Fruit fly (Drosophila melanogaster) whole organism, embryonic: ENCODE data around the gene osk.

Experiments used
- Atf-2 ChIP-seq: fragments of 200-800 bp; sonication (Bioruptor generic); optimal IDR thresholded peaks from 2 replicates; lab custom pipeline; 2016; ENCODE audit warnings: missing biosample characterization, missing genetic modification characterization
- Blimp-1 ChIP-seq: fragments of 200-800 bp; sonication (Bioruptor generic); optimal IDR thresholded peaks from 3 replicates; lab custom pipeline; 2018; ENCODE audit warnings: missing biosample characterization, missing genetic modification characterization, mild to moderate bottlenecking, moderate library complexity, missing genetic modification reagents
- CG10209 ChIP-seq: fragments of 200-800 bp; sonication (Bioruptor generic); optimal IDR thresholded peaks from 3 replicates; lab custom pipeline; 2017; ENCODE audit warnings: missing biosample characterization, mild to moderate bottlenecking, missing genetic modification characterization, missing genetic modification reagents
- CG1024 ChIP-seq: fragments of 200-800 bp; sonication (Bioruptor generic); IDR thresholded peaks from 2 replicates; pipeline ENCODE4 v1.3.6; 2022; ENCODE audit warnings: missing biosample characterization, missing genetic modification characterization
- CG11247 ChIP-seq: fragments of 200-800 bp; sonication (Bioruptor generic); IDR thresholded peaks from 2 replicates; pipeline ENCODE4 v1.3.6; 2022; ENCODE audit warnings: missing biosample characterization, missing genetic modification characterization
- CG11504 ChIP-seq: fragments of 200-800 bp; sonication (Bioruptor generic); optimal IDR thresholded peaks from 3 replicates; lab custom pipeline; 2019; ENCODE audit warnings: missing biosample characterization, mild to moderate bottlenecking, missing genetic modification characterization, moderate library complexity
- CG12155 ChIP-seq: fragments of 200-800 bp; sonication (Bioruptor generic); optimal IDR thresholded peaks from 3 replicates; lab custom pipeline; 2016; ENCODE audit warnings: missing biosample characterization, missing genetic modification characterization
- CG12769 ChIP-seq: fragments of 200-800 bp; sonication (Bioruptor generic); optimal IDR thresholded peaks from 2 replicates; lab custom pipeline; 2019; ENCODE audit warnings: missing biosample characterization, mild to moderate bottlenecking, missing genetic modification characterization, moderate library complexity
- CG13424 ChIP-seq: fragments of 200-800 bp; sonication (Bioruptor generic); optimal IDR thresholded peaks from 2 replicates; lab custom pipeline; 2019; ENCODE audit warnings: missing biosample characterization, mild to moderate bottlenecking, missing genetic modification characterization, moderate library complexity
- CG14710 ChIP-seq: fragments of 200-800 bp; sonication (Bioruptor generic); optimal IDR thresholded peaks from 3 replicates; lab custom pipeline; 2019; ENCODE audit warnings: missing biosample characterization, mild to moderate bottlenecking, missing genetic modification characterization, moderate library complexity
- CG15269 ChIP-seq: fragments of 200-800 bp; sonication (Bioruptor generic); optimal IDR thresholded peaks from 2 replicates; lab custom pipeline; 2018; ENCODE audit warnings: missing biosample characterization, mild to moderate bottlenecking, missing genetic modification characterization, moderate library complexity
- CG1602 ChIP-seq: fragments of 200-800 bp; sonication (Bioruptor generic); optimal IDR thresholded peaks from 3 replicates; lab custom pipeline; 2016; ENCODE audit warnings: missing biosample characterization, missing genetic modification characterization
- CG17359 ChIP-seq: fragments of 200-800 bp; sonication (Bioruptor generic); optimal IDR thresholded peaks from 3 replicates; lab custom pipeline; 2018; ENCODE audit warnings: missing biosample characterization, mild to moderate bottlenecking, missing genetic modification characterization, moderate library complexity
- CG17385 ChIP-seq: fragments of 200-800 bp; sonication (Bioruptor generic); optimal IDR thresholded peaks from 3 replicates; lab custom pipeline; 2018; ENCODE audit warnings: missing biosample characterization, mild to moderate bottlenecking, missing genetic modification characterization
- CG17829 ChIP-seq: fragments of 200-800 bp; optimal IDR thresholded peaks from 2 replicates; lab custom pipeline; 2019; ENCODE audit warnings: missing biosample characterization, mild to moderate bottlenecking, missing genetic modification characterization, moderate library complexity
- CG2712 ChIP-seq: fragments of 200-800 bp; optimal IDR thresholded peaks from 3 replicates; lab custom pipeline; 2019; ENCODE audit warnings: missing biosample characterization, mild to moderate bottlenecking, missing genetic modification characterization, moderate library complexity
- CG31388 ChIP-seq: fragments of 200-800 bp; sonication (Bioruptor generic); optimal IDR thresholded peaks from 2 replicates; lab custom pipeline; 2016; ENCODE audit warnings: missing biosample characterization, missing genetic modification characterization
- CG4707 ChIP-seq: fragments of 200-800 bp; sonication (Bioruptor generic); optimal IDR thresholded peaks from 2 replicates; lab custom pipeline; 2018; ENCODE audit warnings: missing biosample characterization, mild to moderate bottlenecking, missing genetic modification characterization, moderate library complexity
- CG4730 ChIP-seq: fragments of 200-800 bp; sonication (Bioruptor generic); IDR thresholded peaks from 2 replicates; pipeline ENCODE4 v1.3.6; 2022; ENCODE audit warnings: missing biosample characterization, missing genetic modification characterization
- CG5180 ChIP-seq: fragments of 200-800 bp; sonication (Bioruptor generic); optimal IDR thresholded peaks from 3 replicates; lab custom pipeline; 2017; ENCODE audit warnings: missing biosample characterization, missing genetic modification characterization, mild to moderate bottlenecking, moderate library complexity, missing genetic modification reagents
- CG6254 ChIP-seq: fragments of 200-800 bp; sonication (Bioruptor generic); optimal IDR thresholded peaks from 3 replicates; lab custom pipeline; 2017; ENCODE audit warnings: mild to moderate bottlenecking, missing biosample characterization, missing genetic modification reagents, missing genetic modification characterization
- CG6813 ChIP-seq: fragments of 200-800 bp; sonication (Bioruptor generic); optimal IDR thresholded peaks from 2 replicates; lab custom pipeline; 2017; ENCODE audit warnings: missing biosample characterization, missing genetic modification characterization, mild to moderate bottlenecking, moderate library complexity, missing genetic modification reagents
- D ChIP-seq, 2 experiments: fragments of 200-800 bp in 1 of 2; fragments of >200 bp in 1 of 2; sonication (Bioruptor generic) in 1 of 2; optimal IDR thresholded peaks; 2 replicates in 1 of 2; 3 replicates in 1 of 2; lab custom pipeline; 2017; ENCODE audit warnings: mild to moderate bottlenecking in 1 of 2, missing biosample characterization in 1 of 2, missing genetic modification characterization in 1 of 2, missing genetic modification reagents in 1 of 2
- Hsf ChIP-seq: fragments of 200-800 bp; sonication (Bioruptor generic); optimal IDR thresholded peaks from 3 replicates; lab custom pipeline; 2016; ENCODE audit warnings: missing biosample characterization, missing genetic modification characterization
- Neu2 ChIP-seq: fragments of 200-800 bp; sonication (Bioruptor generic); optimal IDR thresholded peaks from 3 replicates; lab custom pipeline; 2016; ENCODE audit warnings: missing biosample characterization, missing genetic modification characterization, borderline replicate concordance
- Sry-β ChIP-seq: fragments of 200-800 bp; sonication (Bioruptor generic); optimal IDR thresholded peaks from 2 replicates; lab custom pipeline; 2018; ENCODE audit warnings: missing biosample characterization, mild to moderate bottlenecking, missing genetic modification characterization, moderate library complexity
- Vsx1 ChIP-seq: fragments of 200-800 bp; sonication (Bioruptor generic); optimal IDR thresholded peaks from 2 replicates; lab custom pipeline; 2017; ENCODE audit warnings: missing biosample characterization, mild to moderate bottlenecking, missing genetic modification characterization, missing genetic modification reagents
- abd-A ChIP-seq: fragments of 200-800 bp; sonication (Bioruptor generic); optimal IDR thresholded peaks from 3 replicates; lab custom pipeline; 2019; ENCODE audit warnings: missing biosample characterization, mild to moderate bottlenecking, missing genetic modification characterization, moderate library complexity
- ase ChIP-seq: fragments of 200-800 bp; sonication (Bioruptor generic); IDR thresholded peaks from 3 replicates; pipeline ENCODE4 v1.3.6; 2022; ENCODE audit warnings: missing biosample characterization, missing genetic modification characterization
- bbx ChIP-seq: fragments of 200-800 bp; sonication (Bioruptor generic); IDR thresholded peaks from 2 replicates; pipeline ENCODE4 v1.3.6; 2022; ENCODE audit warnings: missing biosample characterization, missing genetic modification characterization; ENCODE audit not compliant: partially characterized antibody
- bsh ChIP-seq, 2 experiments: fragments of 200-800 bp; sonication (Bioruptor generic); optimal IDR thresholded peaks; 2 replicates each; lab custom pipeline; 2017 to 2018; ENCODE audit warnings: mild to moderate bottlenecking in 2 of 2, missing biosample characterization in 2 of 2, missing genetic modification characterization in 2 of 2, moderate library complexity in 1 of 2
- crc ChIP-seq: fragments of 200-800 bp; sonication (Bioruptor generic); optimal IDR thresholded peaks from 2 replicates; lab custom pipeline; 2016; ENCODE audit warnings: missing biosample characterization, missing genetic modification characterization
- dpn ChIP-seq, 2 experiments: fragments of 200-800 bp; sonication (Bioruptor generic); optimal IDR thresholded peaks; 3 replicates each; lab custom pipeline; 2016; ENCODE audit warnings: missing biosample characterization in 2 of 2, missing genetic modification characterization in 2 of 2
- gcm2 ChIP-seq: fragments of 200-800 bp; sonication (Bioruptor generic); optimal IDR thresholded peaks from 2 replicates; lab custom pipeline; 2016; ENCODE audit warnings: missing biosample characterization, missing genetic modification characterization
- org-1 ChIP-seq: fragments of 200-800 bp; sonication (Bioruptor generic); optimal IDR thresholded peaks from 2 replicates; lab custom pipeline; 2017; ENCODE audit warnings: missing biosample characterization, missing genetic modification characterization
- otp ChIP-seq: fragments of 200-800 bp; sonication (Bioruptor generic); IDR thresholded peaks from 3 replicates; pipeline ENCODE4, ENCODE4 v1.3.6; 2022; ENCODE audit warnings: missing biosample characterization, missing genetic modification characterization
- pfk ChIP-seq: fragments of 200-800 bp; sonication (Bioruptor generic); optimal IDR thresholded peaks from 2 replicates; lab custom pipeline; 2018; ENCODE audit warnings: missing biosample characterization, mild to moderate bottlenecking, missing genetic modification characterization, moderate library complexity
- ro ChIP-seq: fragments of 200-800 bp; sonication (Bioruptor generic); IDR thresholded peaks from 2 replicates; pipeline ENCODE4 v1.3.6; 2022; ENCODE audit warnings: missing biosample characterization, missing genetic modification characterization
- schlank ChIP-seq: fragments of 200-800 bp; sonication (Bioruptor generic); optimal IDR thresholded peaks from 2 replicates; lab custom pipeline; 2018; ENCODE audit warnings: missing biosample characterization, mild to moderate bottlenecking, missing genetic modification characterization
- sens-2 ChIP-seq: fragments of 200-800 bp; sonication (Bioruptor generic); IDR thresholded peaks from 2 replicates; pipeline ENCODE4 v1.3.6; 2022; ENCODE audit warnings: missing biosample characterization, missing genetic modification characterization
- shn ChIP-seq: fragments of 200-800 bp; sonication (Bioruptor generic); optimal IDR thresholded peaks from 3 replicates; lab custom pipeline; 2016; ENCODE audit warnings: missing biosample characterization, missing genetic modification characterization
- sima ChIP-seq: fragments of 200-800 bp; sonication (Bioruptor generic); optimal IDR thresholded peaks from 2 replicates; lab custom pipeline; 2016; ENCODE audit warnings: missing biosample characterization, missing genetic modification characterization
- slbo ChIP-seq: fragments of 200-800 bp; sonication (Bioruptor generic); IDR thresholded peaks from 2 replicates; pipeline ENCODE4 v1.3.6; 2022; ENCODE audit warnings: missing biosample characterization, missing genetic modification characterization
- sug ChIP-seq: fragments of 200-800 bp; optimal IDR thresholded peaks from 2 replicates; lab custom pipeline; 2019; ENCODE audit warnings: missing biosample characterization, mild to moderate bottlenecking, missing genetic modification characterization, moderate library complexity
- tap ChIP-seq: fragments of 200-800 bp; optimal IDR thresholded peaks from 3 replicates; lab custom pipeline; 2019; ENCODE audit warnings: missing biosample characterization, mild to moderate bottlenecking, missing genetic modification characterization, moderate library complexity
- tup ChIP-seq: fragments of 200-800 bp; sonication (Bioruptor generic); optimal IDR thresholded peaks from 2 replicates; lab custom pipeline; 2016; ENCODE audit warnings: missing biosample characterization, mild to moderate bottlenecking, missing genetic modification characterization, moderate library complexity
- z ChIP-seq: fragments of 200-800 bp; sonication (Bioruptor generic); IDR thresholded peaks from 3 replicates; pipeline ENCODE4 v1.3.6; 2022; ENCODE audit warnings: missing biosample characterization, missing genetic modification characterization
- zen ChIP-seq: fragments of 200-800 bp; sonication (Bioruptor generic); optimal IDR thresholded peaks from 3 replicates; lab custom pipeline; 2018; ENCODE audit warnings: missing biosample characterization, mild to moderate bottlenecking, missing genetic modification characterization, moderate library complexity

Gene osk

DNA sequence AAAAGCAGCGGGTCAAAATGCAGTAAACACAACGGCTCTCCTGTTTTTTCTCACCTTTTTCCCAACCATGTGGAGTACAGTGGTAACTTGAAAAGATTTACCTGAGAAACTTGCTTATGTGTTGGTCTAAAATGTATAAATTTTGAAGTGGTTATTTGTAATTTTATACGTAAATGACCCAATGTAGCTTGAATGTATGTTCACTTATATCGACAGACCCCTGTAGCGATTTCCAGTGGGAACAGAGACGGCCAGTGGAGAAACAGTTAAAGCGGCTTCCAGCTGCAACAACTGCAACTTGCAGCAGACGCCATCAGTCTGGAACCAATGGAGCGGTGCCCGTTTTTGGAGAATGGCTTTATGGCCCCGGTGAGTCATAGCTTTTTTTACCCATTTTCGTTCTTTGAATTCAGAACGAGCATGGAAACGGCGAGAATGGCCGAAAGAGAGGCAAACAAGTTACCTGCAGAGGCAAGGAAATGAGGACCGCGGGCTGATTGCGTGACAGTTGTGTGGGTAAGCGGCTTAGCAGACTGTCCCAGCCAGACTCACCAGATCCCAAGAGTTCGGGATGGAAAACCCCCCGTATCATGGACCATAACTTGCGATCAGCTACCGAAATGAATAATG is 8.9 kb upstream of the osk start (continued):
- TF ChIP-seq slbo (GFP tag; lab: Robert Waterston, UW) = 0 out of 2 replicates have a peak, but pooled peaks have one; percentile 15
- peak; percentile 38 for TF ChIP-seq pfk (GFP tag; lab: Kevin White, UChicago)
- no peak for TF ChIP-seq bbx
- TF ChIP-seq CG1602 = peak; percentile 20
- peak; percentile 68 for TF ChIP-seq CG6813 (GFP tag; lab: Kevin White, UChicago)
- TF ChIP-seq CG31388 = peak; percentile 47
- no peak for TF ChIP-seq z (GFP tag; lab: Robert Waterston, UW)
- no peak for TF ChIP-seq Vsx1
- TF ChIP-seq sens-2 (GFP tag; lab: Robert Waterston, UW) = no peak
- TF ChIP-seq D (optimal IDR thresholded peaks at IDR 0.05; lab: Kevin White, UChicago) = no peak
- peak; percentile 72 for TF ChIP-seq D (GFP tag; optimal IDR thresholded peaks at IDR 0.05; lab: Kevin White, UChicago)
- peak; percentile 1 to 49 for TF ChIP-seq dpn (GFP tag; optimal IDR thresholded peaks at IDR 0.05; lab: Kevin White, UChicago)
- TF ChIP-seq otp (GFP tag; lab: Robert Waterston, UW) = peak; percentile 67; the same call in 2 of the 3 replicates
- no peak for TF ChIP-seq Neu2
- TF ChIP-seq sug (tag; lab: Kevin White, UChicago) = no peak
- TF ChIP-seq shn (GFP tag; lab: Kevin White, UChicago) = peak; percentile 18
- peak; percentile 93 for TF ChIP-seq CG2712 (tag; lab: Kevin White, UChicago)
- TF ChIP-seq sima = no peak
- TF ChIP-seq CG12769 (tag; lab: Kevin White, UChicago) = peak; percentile 42
- TF ChIP-seq CG17385 (GFP tag; lab: Kevin White, UChicago) = peak; percentile 1
- no peak for TF ChIP-seq CG15269 (tag; lab: Kevin White, UChicago)
- peak; percentile 83 for TF ChIP-seq CG11504 (tag; lab: Kevin White, UChicago)
- peak; percentile 72 for TF ChIP-seq CG1024 (GFP tag; lab: Robert Waterston, UW)
- no peak for TF ChIP-seq tup
- peak; percentile 81 for TF ChIP-seq CG6254 (GFP tag; lab: Kevin White, UChicago)
- TF ChIP-seq crc = no peak
- TF ChIP-seq CG10209 (GFP tag; lab: Kevin White, UChicago) = peak; percentile 22
- TF ChIP-seq ase = peak; percentile 35; the same call in 1 of the 3 replicates
- TF ChIP-seq Hsf (GFP tag; lab: Kevin White, UChicago) = peak; percentile 45
- no peak for TF ChIP-seq gcm2 (GFP tag; lab: Kevin White, UChicago)
- TF ChIP-seq CG5180 (GFP tag; lab: Kevin White, UChicago) = no peak
- TF ChIP-seq CG4707 (GFP tag; lab: Kevin White, UChicago) = peak; percentile 26
- TF ChIP-seq bsh (GFP tag; optimal IDR thresholded peaks at IDR 0.05; lab: Kevin White, UChicago) = peak; percentile 40 to 86
- TF ChIP-seq CG4730 (GFP tag; lab: Robert Waterston, UW) = peak; percentile 48; the same call in 1 of the 2 replicates
- TF ChIP-seq org-1 (GFP tag; lab: Kevin White, UChicago) = peak; percentile 35
- TF ChIP-seq tap (tag; lab: Kevin White, UChicago) = peak; percentile 85
- TF ChIP-seq schlank (tag; lab: Kevin White, UChicago) = no peak
- no peak for TF ChIP-seq Atf-2
- TF ChIP-seq CG11247 (GFP tag; lab: Robert Waterston, UW) = peak; percentile 47
- TF ChIP-seq CG14710 = peak; percentile 85
- peak; percentile 68 for TF ChIP-seq abd-A (tag; lab: Kevin White, UChicago)
- TF ChIP-seq CG12155 (GFP tag; lab: Kevin White, UChicago) = no peak
- TF ChIP-seq zen (tag; lab: Kevin White, UChicago) = peak; percentile 87
- peak; percentile 86 for TF ChIP-seq Blimp-1 (GFP tag; lab: Kevin White, UChicago)
- peak; percentile 39; the same call in 1 of the 2 replicates for TF ChIP-seq ro (GFP tag; lab: Robert Waterston, UW)
- TF ChIP-seq CG13424 = peak; percentile 39
- peak; percentile 61 for TF ChIP-seq CG17359 (tag; lab: Kevin White, UChicago)
- peak; percentile 8 for TF ChIP-seq Sry-β (GFP tag; lab: Kevin White, UChicago)
- TF ChIP-seq CG17829 = peak; percentile 84
